1 fruit fly cellular context compared by ENCODE assay signal in the genomic region with DNA sequence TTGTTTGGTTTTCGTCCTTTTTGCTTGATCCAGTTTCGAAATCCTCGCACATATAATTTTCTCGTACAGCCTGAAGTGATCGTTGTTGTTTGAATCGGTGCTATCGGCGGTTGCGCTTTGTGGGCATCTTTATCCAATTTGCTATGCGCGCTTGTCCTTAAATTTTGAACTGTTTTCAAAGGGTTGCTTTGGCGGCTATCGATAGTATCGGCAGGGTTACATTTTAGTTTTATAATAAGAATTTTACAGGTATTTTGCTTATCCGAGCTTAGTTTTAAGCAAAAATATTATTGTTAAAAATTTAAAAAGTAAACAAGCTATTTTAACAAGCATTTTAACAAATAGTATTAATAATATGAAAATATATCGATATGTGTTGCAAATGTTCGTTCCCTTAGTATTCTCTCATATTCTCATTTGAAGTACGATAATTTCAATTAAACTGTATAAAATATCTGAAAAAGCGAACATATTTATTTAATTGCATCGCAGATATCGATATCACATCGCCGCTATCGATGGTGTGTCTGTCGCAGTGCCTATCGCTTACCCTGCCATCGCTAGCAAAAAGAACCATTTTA.
A peak's percentile ranks its signal among the peaks of the same experiment; 100 is the strongest.
TF ChIP-seq lines count a peak whose summit lies in the region.

A gene (minus strand): TSS at position 197 of the 581 bp plus-strand sequence.
A gene (plus strand): TSS at position 528 of the 581 bp plus-strand sequence.

TF ChIP-seq in whole organism, embryonic, 481 proteins besides CTCF, POLR2A, EP300 and RAD21 (continued from another document and continues in another):
- TF ChIP-seq NK7.1 (GFP tag; optimal IDR thresholded peaks at IDR 0.05; lab: Kevin White, UChicago): no peak
- TF ChIP-seq CG15011 (GFP tag; optimal IDR thresholded peaks at IDR 0.05; lab: Kevin White, UChicago): no peak
- no peak for TF ChIP-seq fd96Cb (tag; optimal IDR thresholded peaks at IDR 0.05; lab: Kevin White, UChicago)
- peak; percentile 92 for TF ChIP-seq HLH4C (GFP tag; IDR thresholded peaks at IDR 0.05; lab: Robert Waterston, UW; ENCODE audit: partially characterized antibody)
- no peak for TF ChIP-seq CG6272 (GFP tag; IDR thresholded peaks at IDR 0.05; lab: Robert Waterston, UW)
- TF ChIP-seq CG10543 (GFP tag; optimal IDR thresholded peaks at IDR 0.05; lab: Kevin White, UChicago): peak; percentile 28
- no peak for TF ChIP-seq Trl (optimal IDR thresholded peaks at IDR 0.05; lab: Kevin White, UChicago)
- TF ChIP-seq Trl (GFP tag; optimal IDR thresholded peaks at IDR 0.05; lab: Kevin White, UChicago): no peak
- no peak for TF ChIP-seq Blimp-1 (GFP tag; optimal IDR thresholded peaks at IDR 0.05; lab: Kevin White, UChicago)
- peak; percentile 74 for TF ChIP-seq CG2712 (tag; optimal IDR thresholded peaks at IDR 0.05; lab: Kevin White, UChicago)
- TF ChIP-seq E2f2 (GFP tag; IDR thresholded peaks at IDR 0.05; lab: Robert Waterston, UW): peak; percentile 69; the same call in 1 of the 2 replicates
- TF ChIP-seq jing (GFP tag; optimal IDR thresholded peaks at IDR 0.05; lab: Kevin White, UChicago): no peak
- 0 out of 3 replicates have a peak, but pooled peaks have one; percentile 9 for TF ChIP-seq CG14050 (GFP tag; IDR thresholded peaks at IDR 0.05; lab: Robert Waterston, UW)
- TF ChIP-seq CG2199 (GFP tag; IDR thresholded peaks at IDR 0.05; lab: Robert Waterston, UW): no peak
- TF ChIP-seq Sry-β (GFP tag; optimal IDR thresholded peaks at IDR 0.05; lab: Kevin White, UChicago): no peak
- no peak for TF ChIP-seq CG32772 (GFP tag; IDR thresholded peaks at IDR 0.05; lab: Robert Waterston, UW)
- TF ChIP-seq Antp (GFP tag; optimal IDR thresholded peaks at IDR 0.05; lab: Kevin White, UChicago): no peak
- TF ChIP-seq unc-4 (GFP tag; IDR thresholded peaks at IDR 0.05; lab: Robert Waterston, UW; ENCODE audit: partially characterized antibody): peak; percentile 93
- TF ChIP-seq Asciz (GFP tag; optimal IDR thresholded peaks at IDR 0.05; lab: Kevin White, UChicago): no peak
- peak; percentile 53 for TF ChIP-seq CG12155 (GFP tag; optimal IDR thresholded peaks at IDR 0.05; lab: Kevin White, UChicago)
- no peak for TF ChIP-seq ash1 (GFP tag; optimal IDR thresholded peaks at IDR 0.05; lab: Kevin White, UChicago)
- TF ChIP-seq CG12219 (GFP tag; optimal IDR thresholded peaks at IDR 0.05; lab: Kevin White, UChicago): no peak
- peak; percentile 16 for TF ChIP-seq CG11723 (GFP tag; optimal IDR thresholded peaks at IDR 0.05; lab: Kevin White, UChicago)
- no peak for TF ChIP-seq GATAe (GFP tag; conservative IDR thresholded peaks at IDR 0.05; lab: Robert Waterston, UW)
- TF ChIP-seq Oli (tag; optimal IDR thresholded peaks at IDR 0.05; lab: Kevin White, UChicago): no peak
- TF ChIP-seq CG4820 (GFP tag; optimal IDR thresholded peaks at IDR 0.05; lab: Kevin White, UChicago): no peak
- TF ChIP-seq H15 (GFP tag; IDR thresholded peaks at IDR 0.05; lab: Robert Waterston, UW): no peak
- peak; percentile 37 for TF ChIP-seq CG18476 (GFP tag; optimal IDR thresholded peaks at IDR 0.05; lab: Kevin White, UChicago)
- no peak for TF ChIP-seq CG12744 (GFP tag; optimal IDR thresholded peaks at IDR 0.05; lab: Kevin White, UChicago)
- peak; percentile 74 for TF ChIP-seq Dref (GFP tag; IDR thresholded peaks at IDR 0.05; lab: Robert Waterston, UW)
- peak; percentile 77 for TF ChIP-seq CoRest (tag; optimal IDR thresholded peaks at IDR 0.05; lab: Kevin White, UChicago)
- TF ChIP-seq Bgb (GFP tag; IDR thresholded peaks at IDR 0.05; lab: Robert Waterston, UW; ENCODE audit: partially characterized antibody): peak; percentile 88
- no peak for TF ChIP-seq Jarid2 (GFP tag; optimal IDR thresholded peaks at IDR 0.05; lab: Kevin White, UChicago)
- no peak for TF ChIP-seq lmd (GFP tag; IDR thresholded peaks at IDR 0.05; lab: Robert Waterston, UW)
- TF ChIP-seq CG6175 (GFP tag; IDR thresholded peaks at IDR 0.05; lab: Robert Waterston, UW): no peak
- peak in 1 of 2 experiments; percentile 21 for TF ChIP-seq Pdp1 (GFP tag; optimal IDR thresholded peaks at IDR 0.05; lab: Kevin White, UChicago)
- no peak for TF ChIP-seq CG10565 (GFP tag; optimal IDR thresholded peaks at IDR 0.05; lab: Kevin White, UChicago)
- no peak for TF ChIP-seq CG17612 (GFP tag; IDR thresholded peaks at IDR 0.05; lab: Robert Waterston, UW)
- peak; percentile 47 for TF ChIP-seq PHDP (tag; optimal IDR thresholded peaks at IDR 0.05; lab: Kevin White, UChicago)
- no peak for TF ChIP-seq sc (optimal IDR thresholded peaks at IDR 0.05; lab: Kevin White, UChicago)
- peak; percentile 47 for TF ChIP-seq sc (GFP tag; optimal IDR thresholded peaks at IDR 0.05; lab: Kevin White, UChicago)
- no peak for TF ChIP-seq CG3163 (GFP tag; optimal IDR thresholded peaks at IDR 0.05; lab: Kevin White, UChicago)
- TF ChIP-seq Chrac-16 (GFP tag; optimal IDR thresholded peaks at IDR 0.05; lab: Kevin White, UChicago): no peak
- TF ChIP-seq CG1024 (GFP tag; IDR thresholded peaks at IDR 0.05; lab: Robert Waterston, UW): no peak
- no peak for TF ChIP-seq CG17328 (GFP tag; IDR thresholded peaks at IDR 0.05; lab: Robert Waterston, UW)
- TF ChIP-seq CG7928 (GFP tag; optimal IDR thresholded peaks at IDR 0.05; lab: Kevin White, UChicago): peak; percentile 12
- no peak for TF ChIP-seq NC2α (GFP tag; optimal IDR thresholded peaks at IDR 0.05; lab: Kevin White, UChicago)
- no peak for TF ChIP-seq abd-A (tag; optimal IDR thresholded peaks at IDR 0.05; lab: Kevin White, UChicago)
- peak; percentile 99 for TF ChIP-seq psq (GFP tag; optimal IDR thresholded peaks at IDR 0.05; lab: Kevin White, UChicago)
- TF ChIP-seq caup (GFP tag; optimal IDR thresholded peaks at IDR 0.05; lab: Kevin White, UChicago; ENCODE audit: severe bottlenecking): no peak
- peak; percentile 20 for TF ChIP-seq HmgZ (tag; optimal IDR thresholded peaks at IDR 0.05; lab: Kevin White, UChicago)
- TF ChIP-seq amos (GFP tag; IDR thresholded peaks at IDR 0.05; lab: Robert Waterston, UW; ENCODE audit: partially characterized antibody): peak; percentile 87
- no peak for TF ChIP-seq Eip74EF (GFP tag; optimal IDR thresholded peaks at IDR 0.05; lab: Kevin White, UChicago)
- no peak for TF ChIP-seq B-H1 (GFP tag; IDR thresholded peaks at IDR 0.05; lab: Robert Waterston, UW)
- no peak for TF ChIP-seq kni (GFP tag; optimal IDR thresholded peaks at IDR 0.05; lab: Kevin White, UChicago)
- no peak for TF ChIP-seq CG5953 (GFP tag; IDR thresholded peaks at IDR 0.05; lab: Robert Waterston, UW)
- peak; percentile 30; the same call in 1 of the 2 replicates for TF ChIP-seq CG4404 (GFP tag; IDR thresholded peaks at IDR 0.05; lab: Robert Waterston, UW)
- TF ChIP-seq Side (GFP tag; optimal IDR thresholded peaks at IDR 0.05; lab: Kevin White, UChicago): no peak
- TF ChIP-seq CG1602 (GFP tag; optimal IDR thresholded peaks at IDR 0.05; lab: Kevin White, UChicago): peak; percentile 34
- peak; percentile 59 for TF ChIP-seq Nf-YC (tag; optimal IDR thresholded peaks at IDR 0.05; lab: Kevin White, UChicago)
- TF ChIP-seq CG4282 (GFP tag; optimal IDR thresholded peaks at IDR 0.05; lab: Kevin White, UChicago): no peak
- no peak for TF ChIP-seq so (GFP tag; IDR thresholded peaks at IDR 0.05; lab: Robert Waterston, UW)
- TF ChIP-seq CG1832 (GFP tag; optimal IDR thresholded peaks at IDR 0.05; lab: Kevin White, UChicago): no peak
- peak; percentile 25; the same call in 1 of the 2 replicates for TF ChIP-seq CG6689 (GFP tag; IDR thresholded peaks at IDR 0.05; lab: Robert Waterston, UW)
- no peak for TF ChIP-seq Vsx1 (GFP tag; optimal IDR thresholded peaks at IDR 0.05; lab: Kevin White, UChicago)
- no peak for TF ChIP-seq CG16815 (GFP tag; optimal IDR thresholded peaks at IDR 0.05; lab: Kevin White, UChicago)
- TF ChIP-seq mirr (GFP tag; optimal IDR thresholded peaks at IDR 0.05; lab: Kevin White, UChicago): no peak
- TF ChIP-seq sens (GFP tag; lab: Kevin White, UChicago): peak; percentile 81
- TF ChIP-seq Gug (GFP tag; IDR thresholded peaks at IDR 0.05; lab: Robert Waterston, UW): no peak
- no peak for TF ChIP-seq Hr39 (optimal IDR thresholded peaks at IDR 0.05; lab: Kevin White, UChicago)
- peak; percentile 89 for TF ChIP-seq CG13287 (GFP tag; IDR thresholded peaks at IDR 0.05; lab: Robert Waterston, UW; ENCODE audit: partially characterized antibody)
- TF ChIP-seq az2 (GFP tag; optimal IDR thresholded peaks at IDR 0.05; lab: Kevin White, UChicago): peak; percentile 38
- no peak for TF ChIP-seq TFAM (GFP tag; optimal IDR thresholded peaks at IDR 0.05; lab: Kevin White, UChicago)
- peak; percentile 88 for TF ChIP-seq Sry-δ (GFP tag; optimal IDR thresholded peaks at IDR 0.05; lab: Kevin White, UChicago)
- peak; percentile 77; the same call in 1 of the 4 replicates for TF ChIP-seq chinmo (GFP tag; IDR thresholded peaks at IDR 0.05; lab: Robert Waterston, UW; ENCODE audit: partially characterized antibody)
- TF ChIP-seq peb (GFP tag; IDR thresholded peaks at IDR 0.05; lab: Robert Waterston, UW): no peak
- peak; percentile 75 for TF ChIP-seq ato (GFP tag; IDR thresholded peaks at IDR 0.05; lab: Robert Waterston, UW; ENCODE audit: partially characterized antibody)
- no peak for TF ChIP-seq HmgD (GFP tag; optimal IDR thresholded peaks at IDR 0.05; lab: Kevin White, UChicago)
- no peak for TF ChIP-seq trh (GFP tag; optimal IDR thresholded peaks at IDR 0.05; lab: Kevin White, UChicago)
- TF ChIP-seq slou (GFP tag; optimal IDR thresholded peaks at IDR 0.05; lab: Kevin White, UChicago): no peak
- no peak for TF ChIP-seq C15 (GFP tag; IDR thresholded peaks at IDR 0.05; lab: Robert Waterston, UW)
- no peak for TF ChIP-seq Dip3 (GFP tag; optimal IDR thresholded peaks at IDR 0.05; lab: Kevin White, UChicago)
- no peak for TF ChIP-seq eyg (GFP tag; optimal IDR thresholded peaks at IDR 0.05; lab: Kevin White, UChicago)
- TF ChIP-seq sna (GFP tag; IDR thresholded peaks at IDR 0.05; lab: Robert Waterston, UW; ENCODE audit: partially characterized antibody): peak; percentile 91
- peak; percentile 45 for TF ChIP-seq CG18599 (GFP tag; optimal IDR thresholded peaks at IDR 0.05; lab: Kevin White, UChicago)
- TF ChIP-seq Lim3 (GFP tag; IDR thresholded peaks at IDR 0.05; lab: Robert Waterston, UW): no peak
- TF ChIP-seq dysf (GFP tag; IDR thresholded peaks at IDR 0.05; lab: Robert Waterston, UW): peak; percentile 34; the same call in 2 of the 3 replicates
- TF ChIP-seq repo (GFP tag; optimal IDR thresholded peaks at IDR 0.05; lab: Kevin White, UChicago): no peak
- TF ChIP-seq pum (GFP tag; optimal IDR thresholded peaks at IDR 0.05; lab: Kevin White, UChicago): no peak
- no peak for TF ChIP-seq CG7357 (GFP tag; IDR thresholded peaks at IDR 0.05; lab: Robert Waterston, UW)
- no peak for TF ChIP-seq gro (GFP tag; optimal IDR thresholded peaks at IDR 0.05; lab: Kevin White, UChicago)
- peak; percentile 36 for TF ChIP-seq ind (GFP tag; optimal IDR thresholded peaks at IDR 0.05; lab: Kevin White, UChicago)
- TF ChIP-seq Dip2 (GFP tag; IDR thresholded peaks at IDR 0.05; lab: Robert Waterston, UW): no peak
- TF ChIP-seq prd (optimal IDR thresholded peaks at IDR 0.05; lab: Kevin White, UChicago): no peak
- 0 out of 3 replicates have a peak, but pooled peaks have one; percentile 44 for TF ChIP-seq prd (GFP tag; IDR thresholded peaks at IDR 0.05; lab: Robert Waterston, UW)
- no peak for TF ChIP-seq CG13624 (GFP tag; optimal IDR thresholded peaks at IDR 0.05; lab: Kevin White, UChicago)
- TF ChIP-seq twi (tag; optimal IDR thresholded peaks at IDR 0.05; lab: Kevin White, UChicago): peak; percentile 52
- TF ChIP-seq jigr1 (GFP tag; IDR thresholded peaks at IDR 0.05; lab: Robert Waterston, UW): no peak
- peak; percentile 43 for TF ChIP-seq CG8290 (GFP tag; optimal IDR thresholded peaks at IDR 0.05; lab: Kevin White, UChicago)
- TF ChIP-seq CG8290 (tag; optimal IDR thresholded peaks at IDR 0.05; lab: Kevin White, UChicago): peak in 1 of 2 experiments; percentile 63
- no peak for TF ChIP-seq CG7372 (GFP tag; IDR thresholded peaks at IDR 0.05; lab: Robert Waterston, UW)
- no peak for TF ChIP-seq CG2678 (tag; optimal IDR thresholded peaks at IDR 0.05; lab: Kevin White, UChicago)
- TF ChIP-seq stc (GFP tag; IDR thresholded peaks at IDR 0.05; lab: Robert Waterston, UW): no peak
- no peak for TF ChIP-seq Neu2 (GFP tag; optimal IDR thresholded peaks at IDR 0.05; lab: Kevin White, UChicago; ENCODE audit: borderline replicate concordance)
- TF ChIP-seq CG10959 (GFP tag; IDR thresholded peaks at IDR 0.05; lab: Robert Waterston, UW): no peak
- no peak for TF ChIP-seq z (GFP tag; IDR thresholded peaks at IDR 0.05; lab: Robert Waterston, UW)
- peak; percentile 32 for TF ChIP-seq Max (GFP tag; optimal IDR thresholded peaks at IDR 0.05; lab: Kevin White, UChicago)
- TF ChIP-seq pnt (GFP tag; optimal IDR thresholded peaks at IDR 0.05; lab: Kevin White, UChicago): no peak
- TF ChIP-seq dimm (GFP tag; IDR thresholded peaks at IDR 0.05; lab: Robert Waterston, UW): no peak
- TF ChIP-seq zen2 (GFP tag; IDR thresholded peaks at IDR 0.05; lab: Robert Waterston, UW; ENCODE audit: partially characterized antibody): peak; percentile 86; the same call in 2 of the 3 replicates
- TF ChIP-seq sima (GFP tag; optimal IDR thresholded peaks at IDR 0.05; lab: Kevin White, UChicago): no peak
- peak; percentile 17 for TF ChIP-seq CG4854 (GFP tag; optimal IDR thresholded peaks at IDR 0.05; lab: Kevin White, UChicago)
- no peak for TF ChIP-seq gcm2 (GFP tag; optimal IDR thresholded peaks at IDR 0.05; lab: Kevin White, UChicago)
- no peak for TF ChIP-seq danr (GFP tag; IDR thresholded peaks at IDR 0.05; lab: Robert Waterston, UW)
- TF ChIP-seq CG13123 (GFP tag; optimal IDR thresholded peaks at IDR 0.05; lab: Kevin White, UChicago): no peak
- TF ChIP-seq MTF-1 (GFP tag; optimal IDR thresholded peaks at IDR 0.05; lab: Kevin White, UChicago; ENCODE audit: borderline replicate concordance): no peak
- no peak for TF ChIP-seq sob (GFP tag; IDR thresholded peaks at IDR 0.05; lab: Robert Waterston, UW)
- no peak for TF ChIP-seq Sox100B (GFP tag; optimal IDR thresholded peaks at IDR 0.05; lab: Kevin White, UChicago)
- TF ChIP-seq Rfx (GFP tag; IDR thresholded peaks at IDR 0.05; lab: Robert Waterston, UW): peak; percentile 52
- TF ChIP-seq oc (tag; optimal IDR thresholded peaks at IDR 0.05; lab: Kevin White, UChicago): no peak
- no peak for TF ChIP-seq Aef1 (GFP tag; IDR thresholded peaks at IDR 0.05; lab: Robert Waterston, UW)
- TF ChIP-seq CG6854 (GFP tag; optimal IDR thresholded peaks at IDR 0.05; lab: Kevin White, UChicago): no peak
- no peak for TF ChIP-seq Atf6 (GFP tag; IDR thresholded peaks at IDR 0.05; lab: Robert Waterston, UW)
- TF ChIP-seq CG13894 (tag; optimal IDR thresholded peaks at IDR 0.05; lab: Kevin White, UChicago): peak; percentile 32
- no peak for TF ChIP-seq CG3726 (GFP tag; IDR thresholded peaks at IDR 0.05; lab: Robert Waterston, UW)
- TF ChIP-seq NC2β (GFP tag; optimal IDR thresholded peaks at IDR 0.05; lab: Kevin White, UChicago): no peak
- TF ChIP-seq nom (GFP tag; optimal IDR thresholded peaks at IDR 0.05; lab: Kevin White, UChicago): no peak
